Worm (Caenorhabditis elegans) whole organism, L3 larva: ENCODE measurements around the gene F42A9.8.

Experiments
- R02D3.7 ChIP-seq: fragments of 150-350 bp; optimal IDR thresholded peaks from 2 replicates; lab custom pipeline; 2014; ENCODE audit warnings: missing biosample characterization, missing genetic modification characterization
- ZK546.5 ChIP-seq: sonication (generic microtip); optimal IDR thresholded peaks from 2 replicates; lab custom pipeline; 2017; ENCODE audit warnings: missing biosample characterization, missing genetic modification characterization
- ama-1 ChIP-seq: fragments of 150-350 bp; optimal IDR thresholded peaks from 2 replicates; lab custom pipeline; 2018
- ceh-16 ChIP-seq: sonication (generic microtip); optimal IDR thresholded peaks from 2 replicates; lab custom pipeline; 2017; ENCODE audit warnings: missing biosample characterization, missing genetic modification characterization
- ceh-28 ChIP-seq: fragments of 150-350 bp; optimal IDR thresholded peaks from 2 replicates; lab custom pipeline; 2014; ENCODE audit warnings: missing biosample characterization, missing genetic modification reagents, missing genetic modification characterization
- ceh-82 ChIP-seq: fragments of 150-350 bp; optimal IDR thresholded peaks from 2 replicates; lab custom pipeline; 2014; ENCODE audit warnings: missing biosample characterization, missing genetic modification characterization
- daf-12 ChIP-seq: fragments of 150-350 bp; optimal IDR thresholded peaks from 2 replicates; lab custom pipeline; 2014; ENCODE audit warnings: missing biosample characterization, missing genetic modification reagents, missing genetic modification characterization
- egl-27 ChIP-seq: sonication (generic microtip); optimal IDR thresholded peaks from 4 replicates; lab custom pipeline; 2017; ENCODE audit warnings: missing biosample characterization, missing genetic modification reagents, missing genetic modification characterization
- elt-1 ChIP-seq: fragments of 150-350 bp; optimal IDR thresholded peaks from 2 replicates; lab custom pipeline; 2014; ENCODE audit warnings: missing biosample characterization, missing genetic modification characterization
- elt-2 ChIP-seq: sonication (generic microtip); optimal IDR thresholded peaks from 2 replicates; lab custom pipeline; 2016; ENCODE audit warnings: missing genetic modification reagents, mild to moderate bottlenecking, missing genetic modification characterization, missing compliant biosample characterization
- elt-3 ChIP-seq, 3 experiments: fragments of 150-350 bp in 1 of 3; sonication (generic microtip) in 2 of 3; optimal IDR thresholded peaks; 2 replicates in 2 of 3; 4 replicates in 1 of 3; lab custom pipeline; 2014 to 2017; ENCODE audit warnings: missing biosample characterization in 3 of 3, missing genetic modification characterization in 3 of 3
- eor-1 ChIP-seq, 2 experiments: fragments of 150-350 bp; optimal IDR thresholded peaks; 2 replicates each; lab custom pipeline; 2014 to 2018; ENCODE audit warnings: missing biosample characterization in 2 of 2, missing genetic modification characterization in 2 of 2
- fkh-2 ChIP-seq: fragments of 150-350 bp; optimal IDR thresholded peaks from 2 replicates; lab custom pipeline; 2014; ENCODE audit warnings: missing biosample characterization, missing genetic modification reagents, missing genetic modification characterization
- hmg-11 ChIP-seq: sonication (generic microtip); optimal IDR thresholded peaks from 2 replicates; lab custom pipeline; 2016; ENCODE audit warnings: missing genetic modification characterization, missing compliant biosample characterization
- lsy-12 ChIP-seq: sonication (generic microtip); optimal IDR thresholded peaks from 2 replicates; lab custom pipeline; 2016; ENCODE audit warnings: mild to moderate bottlenecking, missing genetic modification characterization, missing compliant biosample characterization
- mml-1 ChIP-seq: fragments of 150-350 bp; sonication (generic microtip); optimal IDR thresholded peaks from 3 replicates; lab custom pipeline; 2014; ENCODE audit warnings: missing biosample characterization, missing genetic modification characterization
- nfya-1 ChIP-seq: sonication (generic microtip); optimal IDR thresholded peaks from 2 replicates; lab custom pipeline; 2017; ENCODE audit warnings: missing genetic modification characterization, mild to moderate bottlenecking, missing compliant biosample characterization, antibody characterized with exemption, moderate library complexity; ENCODE audit not compliant: insufficient read depth
- nhr-11 ChIP-seq: fragments of 150-350 bp; optimal IDR thresholded peaks from 2 replicates; lab custom pipeline; 2014; ENCODE audit warnings: missing biosample characterization, missing genetic modification characterization
- nhr-23 ChIP-seq: fragments of 150-350 bp; optimal IDR thresholded peaks from 2 replicates; lab custom pipeline; 2014; ENCODE audit warnings: missing biosample characterization, missing genetic modification reagents, missing genetic modification characterization
- nhr-237 ChIP-seq: fragments of 150-350 bp; optimal IDR thresholded peaks from 2 replicates; lab custom pipeline; 2014; ENCODE audit warnings: missing biosample characterization, missing genetic modification characterization
- nhr-25 ChIP-seq: sonication (generic microtip); optimal IDR thresholded peaks from 2 replicates; lab custom pipeline; 2017; ENCODE audit warnings: missing biosample characterization, missing genetic modification characterization
- nhr-43 ChIP-seq: sonication (generic microtip); optimal IDR thresholded peaks from 2 replicates; lab custom pipeline; 2016; ENCODE audit warnings: mild to moderate bottlenecking, missing genetic modification characterization, missing compliant biosample characterization; ENCODE audit not compliant: poor library complexity, severe bottlenecking
- nhr-67 ChIP-seq: fragments of 150-350 bp; optimal IDR thresholded peaks from 2 replicates; lab custom pipeline; 2014; ENCODE audit warnings: missing biosample characterization, missing genetic modification characterization
- nhr-76 ChIP-seq: fragments of 150-350 bp; sonication (generic microtip); optimal IDR thresholded peaks from 5 replicates; lab custom pipeline; 2014; ENCODE audit warnings: missing biosample characterization, missing genetic modification characterization
- nhr-77 ChIP-seq: fragments of 150-350 bp; optimal IDR thresholded peaks from 2 replicates; lab custom pipeline; 2014; ENCODE audit warnings: missing biosample characterization, missing genetic modification characterization
- pha-4 ChIP-seq: fragments of 150-350 bp; optimal IDR thresholded peaks from 2 replicates; lab custom pipeline; 2014; ENCODE audit warnings: missing biosample characterization, missing genetic modification reagents, missing genetic modification characterization
- pqm-1 ChIP-seq: fragments of 150-350 bp; optimal IDR thresholded peaks from 2 replicates; lab custom pipeline; 2017; ENCODE audit warnings: missing biosample characterization, missing genetic modification characterization, inconsistent platforms
- sea-2 ChIP-seq: fragments of 150-350 bp; sonication (generic microtip); optimal IDR thresholded peaks from 4 replicates; lab custom pipeline; 2014; ENCODE audit warnings: missing biosample characterization, missing genetic modification reagents, missing genetic modification characterization
- skn-1 ChIP-seq: fragments of 150-350 bp; optimal IDR thresholded peaks from 2 replicates; lab custom pipeline; 2014; ENCODE audit warnings: missing biosample characterization, missing genetic modification characterization
- snpc-4 ChIP-seq: fragments of 150-350 bp; optimal IDR thresholded peaks from 2 replicates; lab custom pipeline; 2014; ENCODE audit warnings: missing biosample characterization, missing genetic modification characterization
- tbx-2 ChIP-seq: sonication (generic microtip); optimal IDR thresholded peaks from 2 replicates; lab custom pipeline; 2016; ENCODE audit warnings: mild to moderate bottlenecking, missing genetic modification characterization, missing compliant biosample characterization
- unc-39 ChIP-seq: sonication (generic microtip); optimal IDR thresholded peaks from 4 replicates; lab custom pipeline; 2017; ENCODE audit warnings: missing biosample characterization, missing genetic modification characterization
- unc-62 ChIP-seq: fragments of 150-350 bp; sonication (generic microtip); optimal IDR thresholded peaks from 4 replicates; lab custom pipeline; 2014; ENCODE audit warnings: missing biosample characterization, missing genetic modification reagents, missing genetic modification characterization
- zag-1 ChIP-seq: fragments of 150-350 bp; optimal IDR thresholded peaks from 2 replicates; lab custom pipeline; 2014; ENCODE audit warnings: missing biosample characterization, missing genetic modification characterization
- ztf-11 ChIP-seq: fragments of 150-350 bp; optimal IDR thresholded peaks from 2 replicates; lab custom pipeline; 2014; ENCODE audit warnings: missing biosample characterization, missing genetic modification characterization
- ztf-4 ChIP-seq: fragments of 150-350 bp; optimal IDR thresholded peaks from 2 replicates; lab custom pipeline; 2014; ENCODE audit warnings: missing biosample characterization, missing genetic modification characterization

The F42A9.8 gene

DNA sequence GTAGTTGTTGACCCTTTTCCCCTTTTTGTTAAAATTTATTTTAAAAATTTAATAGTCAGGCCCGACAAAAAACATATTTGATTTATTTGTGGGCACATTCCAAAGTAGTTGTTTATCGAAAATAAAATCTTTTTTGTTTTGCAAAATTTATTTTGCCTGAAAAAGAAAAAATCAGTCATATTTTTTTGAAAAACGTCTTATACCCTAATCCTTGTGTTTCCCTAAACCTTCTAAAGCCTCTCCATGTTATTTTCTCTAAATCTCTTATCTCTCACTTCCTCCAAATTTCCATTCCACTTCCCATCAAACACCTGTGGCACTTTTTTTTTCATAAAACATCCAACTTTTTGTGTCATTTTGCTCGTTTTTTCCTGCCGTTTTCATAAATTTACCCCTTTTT is 10.4 kb downstream of the F42A9.8 start:
- TF ChIP-seq nhr-25 (tag; lab: Kevin White, UChicago) (no peak), elt-1 (peak; percentile 63)

DNA sequence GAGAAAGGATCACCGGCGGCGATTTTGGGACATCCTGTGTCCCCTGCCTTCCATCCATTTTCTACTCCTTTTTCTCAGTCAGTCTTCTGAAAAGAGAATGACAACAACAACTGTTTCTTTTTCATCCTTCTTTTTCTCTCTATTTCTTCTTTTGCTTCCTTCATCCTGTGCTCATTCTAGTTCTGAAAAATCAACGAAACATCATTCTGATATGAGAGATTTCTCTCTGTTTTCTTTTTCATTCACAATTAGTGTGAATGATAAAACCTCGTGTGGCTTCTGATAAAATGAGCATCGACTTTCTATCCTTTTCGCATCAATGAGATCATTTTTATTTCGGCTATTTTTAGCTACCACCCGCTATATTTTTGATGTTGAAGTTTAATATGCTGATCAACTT is 13.4 kb downstream of the F42A9.8 start:
- TF ChIP-seq nhr-11 (tag; lab: Kevin White, UChicago): peak; percentile 53
- TF ChIP-seq nhr-67 (tag; lab: Kevin White, UChicago): no peak

DNA sequence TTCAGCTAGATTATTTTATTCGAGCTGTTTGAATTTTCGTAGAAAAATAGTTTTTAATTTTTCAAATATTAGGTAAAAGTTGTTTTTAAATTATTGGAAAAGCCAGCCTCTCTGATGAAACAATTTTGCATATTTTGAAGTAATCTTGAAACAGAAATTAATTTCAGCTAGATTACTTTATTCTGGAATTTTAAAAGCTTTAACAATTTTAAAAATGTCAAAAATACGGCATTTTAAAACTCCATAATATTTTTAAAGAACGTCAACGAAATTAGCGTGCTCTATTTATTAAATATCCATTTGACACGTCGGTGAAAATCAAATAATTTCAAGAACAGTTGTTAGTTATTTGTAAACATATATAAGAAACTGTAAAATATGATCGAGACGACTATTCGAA is 15.7 kb downstream of the F42A9.8 start, which contains the start of gene Y59H11AR.10:
TSS of gene Y59H11AR.10 (plus strand) at position 301 of the 400 bp plus-strand sequence.
- TF ChIP-seq eor-1 (tag; optimal IDR thresholded peaks at IDR 0.05; lab: Kevin White, UChicago) (no peak), pqm-1 (tag; lab: Kevin White, UChicago) (no peak), mml-1 (no peak), elt-3 (tag; optimal IDR thresholded peaks at IDR 0.05; lab: Kevin White, UChicago) (no peak), nhr-77 (tag; lab: Kevin White, UChicago) (no peak), fkh-2 (tag; lab: Kevin White, UChicago) (no peak), elt-2 (no peak), unc-62 (GFP tag; lab: Kevin White, UChicago) (no peak), hmg-11 (tag; lab: Kevin White, UChicago) (no peak), ceh-82 (tag; lab: Kevin White, UChicago) (no peak), daf-12 (tag; lab: Kevin White, UChicago) (no peak), zag-1 (no peak), ceh-16 (tag; lab: Kevin White, UChicago) (no peak), nhr-43 (tag; lab: Kevin White, UChicago) (no peak), sea-2 (GFP tag; lab: Kevin White, UChicago) (no peak), ztf-4 (no peak), snpc-4 (tag; lab: Kevin White, UChicago) (no peak), ztf-11 (tag; lab: Kevin White, UChicago) (no peak), nhr-76 (tag; lab: Kevin White, UChicago) (no peak), tbx-2 (no peak)

DNA sequence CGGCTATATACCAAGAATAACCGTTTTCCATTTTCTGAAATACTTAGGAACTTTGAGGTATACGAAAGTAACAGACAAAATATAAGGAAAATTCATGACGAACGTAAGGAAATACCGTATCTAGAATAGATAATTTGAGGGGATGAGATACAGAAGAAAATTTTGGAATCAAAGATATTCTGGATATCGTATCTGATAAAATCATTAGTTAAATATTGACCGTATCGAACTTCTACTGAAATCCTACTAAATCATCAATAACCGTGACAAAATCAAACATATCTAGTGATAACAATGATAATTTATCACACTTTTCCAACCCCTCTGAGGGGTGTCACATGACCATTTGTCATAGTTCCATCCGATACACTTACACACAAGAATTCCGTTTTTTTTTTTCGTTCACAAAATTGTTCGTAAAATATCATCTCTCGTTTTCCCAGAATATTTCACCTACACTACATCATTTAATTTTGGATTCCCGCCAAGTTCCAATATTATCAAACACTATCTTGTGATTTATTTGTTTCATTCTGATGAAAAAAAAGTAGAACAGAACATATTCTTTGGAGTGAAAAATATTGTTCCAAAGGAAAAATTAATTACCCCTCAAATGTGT is 17.8 kb downstream of the F42A9.8 start, which contains the start of gene Y59H11AR.4:
TSS of gene Y59H11AR.4 (minus strand) at position 51 of the 619 bp plus-strand sequence.
- no peak for TF ChIP-seq zag-1
- TF ChIP-seq R02D3.7 (tag; lab: Kevin White, UChicago): no peak
- no peak for TF ChIP-seq nhr-43 (tag; lab: Kevin White, UChicago)
- TF ChIP-seq egl-27 (tag; lab: Kevin White, UChicago): no peak
- TF ChIP-seq skn-1 (tag; lab: Kevin White, UChicago): no peak
- no peak for TF ChIP-seq nhr-76 (tag; lab: Kevin White, UChicago)
- TF ChIP-seq pha-4 (tag; lab: Kevin White, UChicago): no peak
- TF ChIP-seq unc-39 (tag; lab: Kevin White, UChicago): no peak
- TF ChIP-seq ama-1: no peak
- TF ChIP-seq ceh-28: no peak
- TF ChIP-seq elt-3 (tag; optimal IDR thresholded peaks at IDR 0.05; lab: Kevin White, UChicago): no peak
- no peak for TF ChIP-seq lsy-12 (tag; lab: Kevin White, UChicago)
- TF ChIP-seq nhr-237 (tag; lab: Kevin White, UChicago): no peak
- no peak for TF ChIP-seq ZK546.5 (tag; lab: Kevin White, UChicago)

DNA sequence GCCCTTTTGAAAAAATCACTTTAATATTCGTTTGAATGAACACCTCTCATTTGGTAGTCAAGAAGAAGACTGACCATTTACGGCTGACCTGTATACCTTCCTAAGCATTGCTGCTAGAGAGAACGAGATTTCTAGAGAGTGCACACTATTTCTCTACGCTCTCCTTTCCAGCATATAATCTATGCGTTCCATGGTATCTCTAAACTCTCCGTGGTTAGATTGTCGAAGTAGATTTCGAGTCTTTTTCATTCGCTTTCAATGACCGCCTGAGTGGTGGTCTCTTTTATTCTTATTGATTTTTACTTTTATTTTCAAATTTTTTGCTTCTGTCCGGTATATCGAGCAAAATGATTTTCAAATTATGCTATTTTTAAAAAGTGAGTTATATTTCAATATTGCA is 21.1 kb downstream of the F42A9.8 start:
- TF ChIP-seq elt-2 (no peak), nhr-23 (peak; percentile 39), nfya-1 (tag; lab: Kevin White, UChicago) (peak; percentile 57), egl-27 (tag; lab: Kevin White, UChicago) (no peak), pha-4 (tag; lab: Kevin White, UChicago) (peak; percentile 32), hmg-11 (tag; lab: Kevin White, UChicago) (peak; percentile 51), tbx-2 (no peak)
